Worm (Caenorhabditis elegans): Measurements from ENCODE around the gene aly-3.
"Not testable (repeated sequence)": the region's sequence is repeated elsewhere in the genome, so short reads cannot be mapped to it uniquely, and the experiment has no call there.

aly-3 gene

DNA sequence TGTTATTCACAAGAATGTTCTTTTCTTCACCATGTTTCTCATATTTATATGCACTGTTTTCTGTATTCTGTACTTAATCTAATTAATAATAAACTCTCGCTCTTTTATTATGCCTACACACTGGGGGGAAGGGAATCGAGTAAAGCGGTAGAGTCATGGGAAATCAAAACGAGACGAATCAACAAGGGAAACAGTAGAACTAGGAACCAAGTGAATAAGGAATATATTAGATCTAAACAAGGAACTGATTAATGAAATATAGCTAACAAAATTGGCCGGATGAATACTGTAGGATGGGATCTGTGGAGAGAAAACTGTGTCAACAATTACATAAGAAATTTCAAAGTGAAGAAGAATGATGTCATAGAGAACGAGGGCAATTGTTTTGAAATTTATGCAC is 11.9 kb downstream of the aly-3 start:
- TF ChIP-seq zfp-3 (GFP tag; conservative IDR thresholded peaks at IDR 0.05) = no peak
- TF ChIP-seq hmg-1.1 (GFP tag; IDR thresholded peaks at IDR 0.05) = no peak
- no peak for TF ChIP-seq madf-5 (GFP tag; IDR thresholded peaks at IDR 0.05)

DNA sequence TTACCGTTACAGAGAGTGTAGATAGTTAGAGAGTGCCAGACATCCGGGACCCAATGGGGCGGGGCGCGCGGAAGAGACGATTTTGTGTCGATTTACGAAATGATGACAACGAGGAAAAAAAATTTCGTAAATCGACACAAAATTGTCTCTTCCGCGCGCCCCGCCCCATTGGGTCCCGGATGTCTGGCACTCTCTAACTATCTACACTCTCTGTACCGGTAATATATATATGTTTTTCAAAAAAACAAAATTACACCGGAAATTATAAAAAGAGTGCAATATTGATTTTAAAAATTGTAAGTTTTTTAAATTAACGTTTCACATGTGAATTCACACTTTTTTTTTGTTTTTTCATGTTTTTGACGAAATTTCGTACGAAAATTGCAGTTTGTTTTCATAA is 15.0 kb downstream of the aly-3 start, which contains the start of gene B0001.4:
Gene B0001.4 (minus strand): TSS at position 101 of the 400 bp plus-strand sequence.
- not testable (repeated sequence) for TF ChIP-seq duxl-1 (tag; optimal IDR thresholded peaks at IDR 0.05; ENCODE audit: poor library complexity); daf-16 (GFP tag; optimal IDR thresholded peaks at IDR 0.05); daf-16 (tag; optimal IDR thresholded peaks at IDR 0.05); mxl-2 (GFP tag; conservative IDR thresholded peaks at IDR 0.05)

- TF ChIP-seq pqm-1 (tag; optimal IDR thresholded peaks at IDR 0.05) (no peak), unc-62 (GFP tag; optimal IDR thresholded peaks at IDR 0.05 in 1 of 2) (peak in 1 of 2 experiments; percentile 50), unc-62 (tag; optimal IDR thresholded peaks at IDR 0.05) (no peak), nhr-102 (tag; optimal IDR thresholded peaks at IDR 0.05) (no peak)
Observed at ce11 chrIV:12140959-12141358, 17.9 kb downstream of the aly-3 start, which contains the start of gene B0001.8. B0001.8 (minus strand) TSS chrIV:12141059.

DNA sequence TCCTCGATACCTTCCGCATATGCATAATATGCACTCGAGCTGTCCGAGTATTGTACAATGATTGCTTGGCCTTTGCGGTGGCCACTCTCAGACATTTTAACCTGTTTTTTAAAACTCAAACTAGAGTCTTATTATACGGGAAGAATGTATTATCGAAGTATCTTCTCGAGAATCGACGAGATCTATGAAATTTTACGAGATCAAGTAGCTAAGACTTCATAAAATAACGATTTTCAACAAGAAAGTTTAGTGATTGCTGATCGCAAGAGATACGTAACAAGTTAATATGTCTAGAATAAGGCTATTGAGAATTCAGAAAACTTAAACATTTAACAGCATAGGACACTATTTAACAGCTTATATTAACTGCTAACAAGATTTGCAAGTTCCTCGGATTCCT is 20.1 kb downstream of the aly-3 start, which contains the start of gene B0001.5:
Gene B0001.5 (minus strand): TSS at position 101 of the 400 bp plus-strand sequence.
- TF ChIP-seq ceh-20 (GFP tag; IDR thresholded peaks at IDR 0.05) (no peak), dpl-1 (GFP tag; optimal IDR thresholded peaks at IDR 0.05) (no peak), zfp-3 (GFP tag; conservative IDR thresholded peaks at IDR 0.05) (no peak), set-16 (GFP tag; IDR thresholded peaks at IDR 0.05) (no peak), pha-4 (GFP tag; IDR thresholded peaks at IDR 0.05) (no peak), pha-4 (tag; optimal IDR thresholded peaks at IDR 0.05) (no peak), dmd-8 (GFP tag; IDR thresholded peaks at IDR 0.05) (no peak), F37D6.2 (tag; optimal IDR thresholded peaks at IDR 0.05) (no peak), nhr-6 (tag; optimal IDR thresholded peaks at IDR 0.05) (no peak), nhr-48 (tag; optimal IDR thresholded peaks at IDR 0.05) (no peak), ceh-32 (tag; optimal IDR thresholded peaks at IDR 0.05; ENCODE audit: poor library complexity) (no peak), lin-13 (GFP tag; optimal IDR thresholded peaks at IDR 0.05) (no peak), zag-1 (tag; optimal IDR thresholded peaks at IDR 0.05) (no peak), lin-29 (GFP tag; IDR thresholded peaks at IDR 0.05) (no peak), php-3 (GFP tag; IDR thresholded peaks at IDR 0.05) (no peak)

- no peak for TF ChIP-seq Y48G9A.11 (GFP tag; IDR thresholded peaks at IDR 0.05)
- peak; percentile 51 for TF ChIP-seq nhr-28 (tag; optimal IDR thresholded peaks at IDR 0.05)
- no peak for TF ChIP-seq skn-1 (tag; optimal IDR thresholded peaks at IDR 0.05)
- peak in 1 of 2 experiments; percentile 37 for TF ChIP-seq lsy-2 (tag; optimal IDR thresholded peaks at IDR 0.05)
- peak; percentile 53 for TF ChIP-seq mes-2 (tag; optimal IDR thresholded peaks at IDR 0.05; ENCODE audit: poor library complexity, severe bottlenecking)
- no peak for TF ChIP-seq rbr-2 (tag; optimal IDR thresholded peaks at IDR 0.05)
- TF ChIP-seq fos-1 (tag; optimal IDR thresholded peaks at IDR 0.05) = no peak
- TF ChIP-seq ceh-44 (GFP tag; IDR thresholded peaks at IDR 0.05) = no peak
- no peak for TF ChIP-seq sdz-12 (GFP tag; optimal IDR thresholded peaks at IDR 0.05)
- TF ChIP-seq aly-2 (tag; optimal IDR thresholded peaks at IDR 0.05) = no peak
- no peak for TF ChIP-seq duxl-1 (tag; optimal IDR thresholded peaks at IDR 0.05; ENCODE audit: poor library complexity)
- no peak for TF ChIP-seq snpc-1.2 (GFP tag; IDR thresholded peaks at IDR 0.05)
- TF ChIP-seq hlh-30 (tag; optimal IDR thresholded peaks at IDR 0.05; ENCODE audit: insufficient read depth) = peak; percentile 24
- no peak for TF ChIP-seq mdl-1 (tag; optimal IDR thresholded peaks at IDR 0.05)
Observed at ce11 chrIV:12145681-12146080, 22.6 kb downstream of the aly-3 start, which contains the start of gene B0001.3. B0001.3 (minus strand) TSS chrIV:12145735.
